Fruit fly (Drosophila melanogaster) whole organism, wandering third instar larva: Measurements from ENCODE around the gene CG17806.

Source experiments
- Abd-B ChIP-seq: fragments of >200 bp; optimal IDR thresholded peaks from 2 replicates; lab custom pipeline; 2017; ENCODE audit warnings: missing biosample characterization, missing genetic modification characterization
- CG32264 ChIP-seq: fragments of 200-800 bp; sonication (Bioruptor generic); optimal IDR thresholded peaks from 2 replicates; lab custom pipeline; 2016; ENCODE audit warnings: missing biosample characterization, missing genetic modification characterization
- CG9705 ChIP-seq: fragments of 200-800 bp; sonication (Bioruptor generic); optimal IDR thresholded peaks from 2 replicates; lab custom pipeline; 2018; ENCODE audit warnings: missing biosample characterization, mild to moderate bottlenecking, missing genetic modification characterization
- CrebA ChIP-seq: fragments of 200-800 bp; sonication (Bioruptor generic); optimal IDR thresholded peaks from 2 replicates; lab custom pipeline; 2016; ENCODE audit warnings: missing biosample characterization, mild to moderate bottlenecking, missing genetic modification characterization, borderline replicate concordance
- Dfd ChIP-seq: fragments of >200 bp; optimal IDR thresholded peaks from 2 replicates; lab custom pipeline; 2017; ENCODE audit warnings: missing biosample characterization, missing genetic modification characterization
- Dif ChIP-seq: fragments of 200-275, 200-300 bp; sonication (Bioruptor generic); optimal IDR thresholded peaks from 2 replicates; lab custom pipeline; 2018; ENCODE audit warnings: missing biosample characterization, missing genetic modification characterization; ENCODE audit not compliant: partially characterized antibody
- GATAd ChIP-seq: sonication (Bioruptor generic); optimal IDR thresholded peaks from 2 replicates; lab custom pipeline; 2016; ENCODE audit warnings: missing biosample characterization, missing genetic modification characterization
- HLH106 ChIP-seq: fragments of 200-800 bp; optimal IDR thresholded peaks from 3 replicates; lab custom pipeline; 2019; ENCODE audit warnings: missing biosample characterization, mild to moderate bottlenecking, missing genetic modification characterization, moderate library complexity
- Hnf4 ChIP-seq: fragments of 200-800 bp; sonication (Bioruptor generic); optimal IDR thresholded peaks from 2 replicates; lab custom pipeline; 2016; ENCODE audit warnings: missing biosample characterization, mild to moderate bottlenecking, missing genetic modification characterization
- Hr83 ChIP-seq: fragments of 200-300 bp; sonication (Bioruptor generic); optimal IDR thresholded peaks from 2 replicates; lab custom pipeline; 2016; ENCODE audit warnings: missing biosample characterization, mild to moderate bottlenecking, missing genetic modification characterization, moderate library complexity; ENCODE audit not compliant: poor library complexity, severe bottlenecking
- Jra ChIP-seq: sonication (Bioruptor generic); optimal IDR thresholded peaks from 2 replicates; lab custom pipeline; 2016; ENCODE audit warnings: missing biosample characterization, missing genetic modification characterization
- Mio ChIP-seq: sonication (Bioruptor generic); optimal IDR thresholded peaks from 2 replicates; lab custom pipeline; 2016; ENCODE audit warnings: missing biosample characterization, missing genetic modification characterization
- N ChIP-seq: fragments of >200 bp; optimal IDR thresholded peaks from 2 replicates; lab custom pipeline; 2018; ENCODE audit warnings: missing biosample characterization, missing external identifiers, missing genetic modification characterization
- Rel ChIP-seq, 2 experiments: fragments of 200-800 bp; sonication (Bioruptor generic) in 1 of 2; optimal IDR thresholded peaks; 2 replicates in 1 of 2; 3 replicates in 1 of 2; lab custom pipeline; 2016 to 2019; ENCODE audit warnings: mild to moderate bottlenecking in 2 of 2, missing biosample characterization in 2 of 2, missing genetic modification characterization in 2 of 2, moderate library complexity in 1 of 2
- Sp1 ChIP-seq: fragments of 200-800 bp; sonication (Bioruptor generic); optimal IDR thresholded peaks from 3 replicates; lab custom pipeline; 2019; ENCODE audit warnings: missing biosample characterization, mild to moderate bottlenecking, missing genetic modification characterization, moderate library complexity
- Vsx2 ChIP-seq: fragments of 200-300, 225-300 bp; sonication (Bioruptor generic); optimal IDR thresholded peaks from 2 replicates; lab custom pipeline; 2018; ENCODE audit warnings: missing biosample characterization, missing genetic modification characterization; ENCODE audit not compliant: partially characterized antibody
- br ChIP-seq: fragments of 200-800 bp; sonication (Bioruptor generic); optimal IDR thresholded peaks from 2 replicates; lab custom pipeline; 2016; ENCODE audit warnings: missing biosample characterization, missing genetic modification characterization
- brk ChIP-seq: fragments of 200-800 bp; sonication (Bioruptor generic); optimal IDR thresholded peaks from 2 replicates; lab custom pipeline; 2016; ENCODE audit warnings: missing biosample characterization, mild to moderate bottlenecking, missing genetic modification characterization
- dl ChIP-seq, 2 experiments: fragments of 175-275, 200-275 bp in 1 of 2; fragments of 200-275 bp in 1 of 2; sonication (Bioruptor generic); optimal IDR thresholded peaks; lab custom pipeline; 2018; ENCODE audit warnings: mild to moderate bottlenecking in 2 of 2, missing biosample characterization in 2 of 2, missing genetic modification characterization in 2 of 2, moderate library complexity in 2 of 2; ENCODE audit not compliant: partially characterized antibody in 2 of 2, insufficient read depth in 1 of 2
- dmrt93B ChIP-seq: fragments of 200-800 bp; sonication (Bioruptor generic); optimal IDR thresholded peaks from 2 replicates; lab custom pipeline; 2018; ENCODE audit warnings: missing biosample characterization, mild to moderate bottlenecking, missing genetic modification characterization
- ey ChIP-seq: fragments of 200-800 bp; sonication (Bioruptor generic); optimal IDR thresholded peaks from 2 replicates; lab custom pipeline; 2016; ENCODE audit warnings: missing biosample characterization, missing genetic modification characterization
- foxo ChIP-seq, 2 experiments: fragments of 200-800 bp; sonication (Bioruptor generic); optimal IDR thresholded peaks; 2 replicates in 1 of 2; 3 replicates in 1 of 2; lab custom pipeline; 2016 to 2017; ENCODE audit warnings: missing biosample characterization in 2 of 2, missing genetic modification characterization in 2 of 2
- fru ChIP-seq: fragments of 200-800 bp; sonication (Bioruptor generic); optimal IDR thresholded peaks from 3 replicates; lab custom pipeline; 2016; ENCODE audit warnings: missing biosample characterization, mild to moderate bottlenecking, missing genetic modification characterization
- h ChIP-seq: fragments of 200-800 bp; sonication (Bioruptor generic); optimal IDR thresholded peaks from 3 replicates; lab custom pipeline; 2016; ENCODE audit warnings: missing biosample characterization, mild to moderate bottlenecking, missing genetic modification characterization
- jim ChIP-seq: fragments of 175-275, 200-325 bp; sonication (Bioruptor generic); optimal IDR thresholded peaks from 2 replicates; lab custom pipeline; 2016; ENCODE audit warnings: missing biosample characterization, mild to moderate bottlenecking, missing genetic modification characterization
- lola ChIP-seq: fragments of >200 bp; optimal IDR thresholded peaks from 2 replicates; lab custom pipeline; 2017; ENCODE audit warnings: missing biosample characterization, missing genetic modification characterization
- pan ChIP-seq: fragments of >200 bp; optimal IDR thresholded peaks from 2 replicates; lab custom pipeline; 2017
- rgr ChIP-seq: fragments of 200-800 bp; sonication (Bioruptor generic); optimal IDR thresholded peaks from 3 replicates; lab custom pipeline; 2016; ENCODE audit warnings: missing biosample characterization, mild to moderate bottlenecking, missing genetic modification characterization
- sage ChIP-seq: fragments of 200-800 bp; sonication (Bioruptor generic); optimal IDR thresholded peaks from 2 replicates; lab custom pipeline; 2016; ENCODE audit warnings: missing biosample characterization, mild to moderate bottlenecking, missing genetic modification characterization
- sv ChIP-seq: fragments of 200-800 bp; sonication (Bioruptor generic); optimal IDR thresholded peaks from 3 replicates; lab custom pipeline; 2016; ENCODE audit warnings: missing biosample characterization, missing genetic modification characterization
- tai ChIP-seq: sonication (Bioruptor generic); optimal IDR thresholded peaks from 2 replicates; lab custom pipeline; 2016; ENCODE audit warnings: missing biosample characterization, missing genetic modification characterization
- usp ChIP-seq: fragments of >200 bp; optimal IDR thresholded peaks from 2 replicates; lab custom pipeline; 2017; ENCODE audit warnings: missing biosample characterization, missing genetic modification characterization
- woc ChIP-seq: sonication (Bioruptor generic); optimal IDR thresholded peaks from 2 replicates; lab custom pipeline; 2016; ENCODE audit warnings: missing biosample characterization, mild to moderate bottlenecking, missing genetic modification characterization

Gene CG17806

DNA sequence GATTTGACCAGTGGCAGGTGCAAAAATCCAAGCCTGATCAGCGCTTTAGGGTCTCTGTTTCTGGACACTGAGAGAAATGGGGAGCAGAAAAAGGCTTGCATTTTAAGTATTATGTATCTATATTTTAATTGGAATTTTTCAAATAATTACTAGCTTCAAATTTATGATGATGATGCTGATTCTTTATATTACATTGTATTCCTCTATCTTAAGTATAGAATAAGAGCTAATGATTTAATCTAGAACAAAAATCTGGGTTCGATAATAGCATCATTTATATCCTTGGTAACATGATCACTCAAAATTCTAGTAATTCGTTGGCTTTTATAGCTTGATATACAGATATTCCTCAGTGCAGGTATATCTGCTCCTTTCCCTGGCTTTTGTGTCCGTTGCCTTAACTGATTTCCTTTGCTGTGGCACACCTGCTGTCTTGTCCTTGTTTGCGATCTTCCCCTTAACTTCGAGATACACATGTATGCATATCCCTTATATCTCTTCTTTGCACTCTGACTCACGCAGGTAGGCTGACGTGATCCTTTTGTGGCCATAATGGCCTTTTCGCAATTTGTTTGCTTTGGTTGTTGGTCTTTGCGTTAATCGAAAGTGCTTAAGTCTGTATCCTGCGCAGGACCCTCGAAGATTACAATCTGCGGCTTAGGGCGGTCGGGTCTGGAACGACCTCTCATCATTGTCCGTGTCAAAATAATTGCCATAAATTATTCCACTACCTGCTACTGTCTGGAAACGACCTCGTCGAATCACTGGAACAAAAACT is 22.9 kb upstream of the CG17806 start (continued):
- TF ChIP-seq Mio (GFP tag; lab: Kevin White, UChicago) (no peak), Rel (GFP tag; optimal IDR thresholded peaks at IDR 0.05; lab: Kevin White, UChicago) (no peak), Rel (tag; optimal IDR thresholded peaks at IDR 0.05; lab: Kevin White, UChicago) (no peak)

DNA sequence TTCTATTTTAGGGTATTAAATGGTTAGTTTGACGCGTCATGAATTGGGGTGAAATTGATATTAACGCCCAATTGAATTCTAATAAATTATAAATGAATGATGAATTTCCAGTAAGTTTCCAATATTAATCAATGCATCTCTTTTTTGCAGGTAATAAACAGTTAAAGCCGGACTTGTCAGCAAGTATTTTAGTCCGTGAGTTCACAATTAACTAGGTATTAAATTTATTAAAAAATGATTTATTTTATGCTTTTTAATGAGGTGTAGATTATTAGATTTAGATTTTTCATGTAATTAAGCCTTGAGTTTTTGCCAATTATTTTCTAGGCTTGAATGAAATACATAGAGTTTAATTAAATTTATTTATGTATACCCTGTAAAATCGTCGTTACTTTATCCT is 18.7 kb upstream of the CG17806 start:
- no peak for TF ChIP-seq Sp1
- no peak for TF ChIP-seq Rel (GFP tag; optimal IDR thresholded peaks at IDR 0.05; lab: Kevin White, UChicago)
- no peak for TF ChIP-seq Rel (tag; optimal IDR thresholded peaks at IDR 0.05; lab: Kevin White, UChicago)
- TF ChIP-seq lola (GFP tag; lab: Kevin White, UChicago), result no peak
- TF ChIP-seq N (GFP tag; lab: Kevin White, UChicago), result no peak
- TF ChIP-seq usp (GFP tag; lab: Kevin White, UChicago), result no peak
- TF ChIP-seq rgr, result no peak
- TF ChIP-seq dl (GFP tag; optimal IDR thresholded peaks at IDR 0.05; lab: Kevin White, UChicago; ENCODE audit: insufficient read depth in 1 of 2, partially characterized antibody in 2 of 2), result no peak
- TF ChIP-seq h, result no peak
- TF ChIP-seq CrebA (GFP tag; lab: Kevin White, UChicago), result no peak
- TF ChIP-seq Vsx2 (GFP tag; lab: Kevin White, UChicago), result no peak
- no peak for TF ChIP-seq ey (GFP tag; lab: Kevin White, UChicago)
- TF ChIP-seq, all 38 proteins: peak for 0

DNA sequence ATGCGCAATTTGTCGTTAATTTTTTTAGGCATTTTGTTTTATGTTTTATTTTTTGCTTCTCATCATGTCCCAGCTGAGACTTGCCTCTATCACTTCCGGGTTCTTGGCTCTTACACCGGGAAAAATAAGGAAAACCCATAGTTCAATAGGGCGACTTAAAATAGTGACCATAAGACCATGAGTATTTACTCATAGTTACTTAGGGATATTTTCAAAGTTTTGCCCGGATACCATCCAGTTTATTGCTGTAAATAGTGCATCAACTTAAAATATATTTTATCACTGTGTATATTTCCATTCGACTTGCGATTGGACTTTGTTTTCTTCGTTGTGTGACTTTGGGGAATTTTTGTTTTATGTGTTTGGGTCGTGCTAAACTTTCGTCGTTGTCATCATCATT is 15.7 kb upstream of the CG17806 start:
- no peak for TF ChIP-seq CG32264
- TF ChIP-seq brk (GFP tag; lab: Kevin White, UChicago), result no peak
- TF ChIP-seq CG9705, result no peak
- TF ChIP-seq Dfd, result no peak
- TF ChIP-seq N (GFP tag; lab: Kevin White, UChicago), result no peak
- TF ChIP-seq sage (GFP tag; lab: Kevin White, UChicago), result no peak
- no peak for TF ChIP-seq pan (lab: Kevin White, UChicago)
- TF ChIP-seq fru (GFP tag; lab: Kevin White, UChicago), result peak; percentile 4
- TF ChIP-seq rgr, result no peak
- peak in 1 of 2 experiments; percentile 19 for TF ChIP-seq foxo (GFP tag; optimal IDR thresholded peaks at IDR 0.05; lab: Kevin White, UChicago)

DNA sequence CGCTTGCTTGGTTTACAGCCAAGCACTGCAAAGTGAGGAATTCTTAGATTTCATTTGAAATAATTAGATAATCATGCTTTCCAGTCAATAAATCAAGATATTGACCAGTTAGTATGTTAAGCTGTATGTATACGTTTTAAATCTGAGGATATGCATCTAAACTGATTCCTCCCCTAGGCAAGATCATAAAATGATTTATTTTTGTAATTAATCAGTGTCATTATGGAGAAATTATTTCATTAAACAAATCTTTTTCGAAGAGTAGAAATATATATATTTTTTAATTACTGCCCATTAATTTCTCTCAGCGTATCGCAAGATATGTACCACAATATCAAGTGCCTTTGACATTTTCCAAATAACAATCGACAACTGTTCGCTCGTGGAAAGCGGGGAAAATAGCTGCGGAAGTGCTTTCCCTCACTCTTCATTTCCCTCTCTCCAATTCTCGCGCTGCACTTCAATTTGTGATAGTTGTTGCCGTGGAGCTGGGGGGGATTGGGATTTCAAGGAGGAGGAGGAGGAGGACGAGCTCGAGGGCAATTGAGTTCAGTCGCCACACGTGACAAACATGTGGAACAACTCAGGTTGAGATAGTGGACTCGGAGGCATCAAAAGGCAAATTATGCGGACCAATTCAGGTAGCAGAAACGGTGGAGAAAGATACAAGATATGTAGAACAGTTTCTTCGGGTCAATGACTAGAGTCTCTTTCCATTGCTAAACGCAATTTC is 11.3 kb upstream of the CG17806 start:
- no peak for TF ChIP-seq Jra (GFP tag; lab: Kevin White, UChicago)
- no peak for TF ChIP-seq rgr
- no peak for TF ChIP-seq Dif
- no peak for TF ChIP-seq fru (GFP tag; lab: Kevin White, UChicago)
- TF ChIP-seq dmrt93B (GFP tag; lab: Kevin White, UChicago), result no peak
- TF ChIP-seq Rel (GFP tag; optimal IDR thresholded peaks at IDR 0.05; lab: Kevin White, UChicago), result no peak
- TF ChIP-seq Rel (tag; optimal IDR thresholded peaks at IDR 0.05; lab: Kevin White, UChicago), result no peak
- no peak for TF ChIP-seq brk (GFP tag; lab: Kevin White, UChicago)
- TF ChIP-seq Hnf4 (GFP tag; lab: Kevin White, UChicago), result no peak
- no peak for TF ChIP-seq br (GFP tag; lab: Kevin White, UChicago)
- TF ChIP-seq tai, result no peak
- TF ChIP-seq Hr83 (GFP tag; lab: Kevin White, UChicago), result no peak
- no peak for TF ChIP-seq Dfd

DNA sequence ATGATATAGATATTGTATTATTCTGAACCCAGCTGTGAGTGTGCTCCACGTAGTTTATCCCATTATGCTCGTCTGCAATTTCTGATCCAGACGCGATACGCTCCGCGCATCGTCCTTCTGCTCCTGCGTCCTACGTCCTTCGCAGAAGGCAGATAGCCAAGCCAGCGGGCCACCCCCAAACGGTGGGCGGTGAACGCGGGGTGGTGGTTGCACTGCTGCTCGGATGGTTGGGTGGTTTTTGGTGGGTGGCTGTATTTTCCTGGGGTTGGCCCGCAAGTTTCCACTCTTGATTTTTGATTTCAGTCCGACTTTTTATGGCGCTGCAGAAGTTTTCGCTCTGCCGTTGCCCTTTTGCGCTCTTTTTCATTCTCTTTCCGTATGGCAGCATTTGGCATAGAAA is 9.4 kb upstream of the CG17806 start:
- TF ChIP-seq tai, result no peak
- TF ChIP-seq Dfd, result no peak
- TF ChIP-seq rgr, result no peak
- TF ChIP-seq woc, result no peak
- TF ChIP-seq usp (GFP tag; lab: Kevin White, UChicago), result no peak
- no peak for TF ChIP-seq jim
- no peak for TF ChIP-seq HLH106 (tag; lab: Kevin White, UChicago)
- TF ChIP-seq Abd-B (GFP tag; lab: Kevin White, UChicago), result no peak
- no peak for TF ChIP-seq sv (GFP tag; lab: Kevin White, UChicago)
- no peak for TF ChIP-seq GATAd (GFP tag; lab: Kevin White, UChicago)
- TF ChIP-seq h, result no peak
- TF ChIP-seq CG9705, result no peak
- TF ChIP-seq Vsx2 (GFP tag; lab: Kevin White, UChicago), result no peak
- no peak for TF ChIP-seq N (GFP tag; lab: Kevin White, UChicago)
